Fruit fly (Drosophila melanogaster): ENCODE results near the gene cwo.

- no peak for TF ChIP-seq Dll (optimal IDR thresholded peaks at IDR 0.05)
- TF ChIP-seq usp (GFP tag; optimal IDR thresholded peaks at IDR 0.05) = no peak
- TF ChIP-seq psq (optimal IDR thresholded peaks at IDR 0.05) = no peak
- TF ChIP-seq EcR (GFP tag; optimal IDR thresholded peaks at IDR 0.05) = no peak
- TF ChIP-seq pan (optimal IDR thresholded peaks at IDR 0.05) = no peak
These were observed 6.3 kb downstream of the cwo start for dm6 chr3R:10394368-10394770.

Measured in whole organism.